Fruit fly (Drosophila melanogaster) whole organism, pupa: ENCODE data around the gene CG11470.

Source experiments
- CG10348 ChIP-seq: fragments of 200-800 bp; sonication (Bioruptor generic); IDR thresholded peaks from 2 replicates; pipeline ENCODE4 v1.3.6; 2022; ENCODE audit warnings: missing biosample characterization, missing genetic modification characterization
- CG12605 ChIP-seq: fragments of 200-800 bp; sonication (Bioruptor generic); IDR thresholded peaks from 2 replicates; pipeline ENCODE4 v1.3.6; 2022; ENCODE audit warnings: missing biosample characterization, missing genetic modification characterization
- CG13204 ChIP-seq: fragments of 200-800 bp; sonication (Bioruptor generic); optimal IDR thresholded peaks from 2 replicates; lab custom pipeline; 2018; ENCODE audit warnings: missing biosample characterization, mild to moderate bottlenecking, missing genetic modification characterization, moderate library complexity
- CG14655 ChIP-seq: fragments of 200-800 bp; sonication (Bioruptor generic); optimal IDR thresholded peaks from 3 replicates; lab custom pipeline; 2017; ENCODE audit warnings: mild to moderate bottlenecking, missing biosample characterization, missing genetic modification reagents, missing genetic modification characterization
- CG15710 ChIP-seq: fragments of 200-800 bp; sonication (Bioruptor generic); optimal IDR thresholded peaks from 2 replicates; lab custom pipeline; 2018; ENCODE audit warnings: missing biosample characterization, mild to moderate bottlenecking, missing genetic modification characterization, moderate library complexity
- CG17806 ChIP-seq: fragments of 200-800 bp; sonication (Bioruptor generic); optimal IDR thresholded peaks from 2 replicates; lab custom pipeline; 2018; ENCODE audit warnings: missing biosample characterization, mild to moderate bottlenecking, missing genetic modification characterization, moderate library complexity
- CG32121 ChIP-seq: fragments of 200-800 bp; sonication (Bioruptor generic); IDR thresholded peaks from 2 replicates; pipeline ENCODE4 v1.3.6; 2022; ENCODE audit warnings: missing biosample characterization, missing genetic modification characterization
- CG34367 ChIP-seq: fragments of 200-800 bp; sonication (Bioruptor generic); optimal IDR thresholded peaks from 2 replicates; lab custom pipeline; 2018; ENCODE audit warnings: missing biosample characterization, mild to moderate bottlenecking, missing genetic modification characterization
- CG4496 ChIP-seq: fragments of 200-800 bp; sonication (Bioruptor generic); IDR thresholded peaks from 3 replicates; pipeline ENCODE4 v1.3.6; 2022; ENCODE audit warnings: missing biosample characterization, missing genetic modification characterization
- CG8159 ChIP-seq: fragments of 200-800 bp; sonication (Bioruptor generic); optimal IDR thresholded peaks from 3 replicates; lab custom pipeline; 2018; ENCODE audit warnings: missing biosample characterization, mild to moderate bottlenecking, missing genetic modification characterization, moderate library complexity
- CG8301 ChIP-seq: fragments of 200-800 bp; sonication (Bioruptor generic); optimal IDR thresholded peaks from 2 replicates; lab custom pipeline; 2018; ENCODE audit warnings: missing biosample characterization, mild to moderate bottlenecking, missing genetic modification characterization
- CG9948 ChIP-seq: fragments of 200-800 bp; sonication (Bioruptor generic); optimal IDR thresholded peaks from 2 replicates; lab custom pipeline; 2018; ENCODE audit warnings: missing biosample characterization, mild to moderate bottlenecking, missing genetic modification characterization, moderate library complexity
- D1 ChIP-seq: fragments of 200-800 bp; sonication (Bioruptor generic); optimal IDR thresholded peaks from 2 replicates; lab custom pipeline; 2018; ENCODE audit warnings: missing biosample characterization, mild to moderate bottlenecking, missing genetic modification characterization, moderate library complexity
- EcR ChIP-seq: fragments of 200-800 bp; sonication (Bioruptor generic); optimal IDR thresholded peaks from 3 replicates; lab custom pipeline; 2019; ENCODE audit warnings: missing biosample characterization, missing genetic modification characterization, mild to moderate bottlenecking, moderate library complexity, missing genetic modification reagents
- Ets98B ChIP-seq: fragments of 200-800 bp; sonication (Bioruptor generic); IDR thresholded peaks from 2 replicates; pipeline ENCODE4 v1.3.6; 2022; ENCODE audit warnings: missing biosample characterization, missing genetic modification characterization
- Pif1A ChIP-seq: fragments of 200-800 bp; sonication (Bioruptor generic); optimal IDR thresholded peaks from 3 replicates; lab custom pipeline; 2016; ENCODE audit warnings: missing biosample characterization, missing genetic modification characterization
- Pif1B ChIP-seq: fragments of 200-800 bp; sonication (Bioruptor generic); optimal IDR thresholded peaks from 3 replicates; lab custom pipeline; 2016; ENCODE audit warnings: missing biosample characterization, missing genetic modification characterization
- Snoo ChIP-seq: fragments of 200-800 bp; sonication (Bioruptor generic); optimal IDR thresholded peaks from 3 replicates; lab custom pipeline; 2017; ENCODE audit warnings: missing biosample characterization, mild to moderate bottlenecking, missing genetic modification characterization, inconsistent platforms
- fd96Ca ChIP-seq: fragments of 200-800 bp; sonication (Bioruptor generic); IDR thresholded peaks from 3 replicates; pipeline ENCODE4 v1.3.6; 2022; ENCODE audit warnings: missing biosample characterization, missing genetic modification characterization
- gl ChIP-seq: fragments of 200-800 bp; sonication (Bioruptor generic); optimal IDR thresholded peaks from 2 replicates; lab custom pipeline; 2018; ENCODE audit warnings: missing biosample characterization, mild to moderate bottlenecking, missing genetic modification characterization
- rn ChIP-seq: fragments of 200-800 bp; sonication (Bioruptor generic); IDR thresholded peaks from 2 replicates; pipeline ENCODE4 v1.3.6; 2022; ENCODE audit warnings: missing biosample characterization, missing genetic modification characterization

Gene CG11470

dm6 chr3R:29591481-29592138, 2.0 kb upstream of the CG11470 start, which contains the start of gene alph:
Gene alph (plus strand): TSS chr3R:29591831.
- no peak for TF ChIP-seq CG15710 (tag; lab: Kevin White, UChicago)
- no peak for TF ChIP-seq D1
- peak; percentile 43 for TF ChIP-seq CG8159
- peak; percentile 25; the same call in 1 of the 2 replicates for TF ChIP-seq CG12605
- TF ChIP-seq CG14655 (GFP tag; lab: Kevin White, UChicago), result no peak
- peak; percentile 43 for TF ChIP-seq CG9948
- TF ChIP-seq gl (tag; lab: Kevin White, UChicago), result no peak
- TF ChIP-seq Ets98B (GFP tag; lab: Robert Waterston, UW), result no peak; the same call in 1 of the 2 replicates
- TF ChIP-seq CG10348 (GFP tag; lab: Robert Waterston, UW), result no peak
- peak; percentile 26 for TF ChIP-seq CG8301 (tag; lab: Kevin White, UChicago)
- no peak; the same call in 1 of the 2 replicates for TF ChIP-seq CG32121 (GFP tag; lab: Robert Waterston, UW)
- TF ChIP-seq Pif1A, result peak; percentile 47
- no peak for TF ChIP-seq rn (GFP tag; lab: Robert Waterston, UW)
- TF ChIP-seq EcR (GFP tag; lab: Kevin White, UChicago), result peak; percentile 18
- no peak for TF ChIP-seq fd96Ca (GFP tag; lab: Robert Waterston, UW)
- peak; percentile 45; the same call in 2 of the 3 replicates for TF ChIP-seq CG4496 (GFP tag; lab: Robert Waterston, UW)
- peak; percentile 29 for TF ChIP-seq Pif1B (GFP tag; lab: Kevin White, UChicago)
- no peak for TF ChIP-seq CG13204 (GFP tag; lab: Kevin White, UChicago)
- TF ChIP-seq CG34367 (tag; lab: Kevin White, UChicago), result no peak
- peak; percentile 44 for TF ChIP-seq CG17806 (tag; lab: Kevin White, UChicago)
- no peak for TF ChIP-seq Snoo (tag; lab: Kevin White, UChicago)

- TF ChIP-seq CG14655 (GFP tag; lab: Kevin White, UChicago), result no peak
- TF ChIP-seq, all 21 proteins: peak for 0
Measured at dm6 chr3R:29590806-29591205, 1.2 kb upstream of the CG11470 start, which contains the start of gene CG31041. Gene CG31041 (minus strand): TSS chr3R:29590906.

dm6 chr3R:29588004-29588403, 1.6 kb downstream of the CG11470 start, which contains the start of gene CG7567:
Gene CG7567 (minus strand): TSS chr3R:29588104.
- TF ChIP-seq CG17806 (tag; lab: Kevin White, UChicago), result no peak
- TF ChIP-seq Snoo (tag; lab: Kevin White, UChicago), result no peak
- no peak for TF ChIP-seq fd96Ca (GFP tag; lab: Robert Waterston, UW)
- TF ChIP-seq CG14655 (GFP tag; lab: Kevin White, UChicago), result no peak
- no peak for TF ChIP-seq gl (tag; lab: Kevin White, UChicago)
- TF ChIP-seq EcR (GFP tag; lab: Kevin White, UChicago), result no peak
- no peak for TF ChIP-seq Ets98B (GFP tag; lab: Robert Waterston, UW)
- no peak for TF ChIP-seq D1
- no peak for TF ChIP-seq CG4496 (GFP tag; lab: Robert Waterston, UW)
- no peak for TF ChIP-seq CG8159
- no peak for TF ChIP-seq CG8301 (tag; lab: Kevin White, UChicago)
- TF ChIP-seq, all 21 proteins: peak for 0

- no peak for TF ChIP-seq CG32121 (GFP tag; lab: Robert Waterston, UW)
- no peak for TF ChIP-seq CG15710 (tag; lab: Kevin White, UChicago)
- TF ChIP-seq Pif1B (GFP tag; lab: Kevin White, UChicago), result no peak
- no peak for TF ChIP-seq CG34367 (tag; lab: Kevin White, UChicago)
- TF ChIP-seq CG9948, result no peak
- TF ChIP-seq CG12605, result no peak
- TF ChIP-seq CG14655 (GFP tag; lab: Kevin White, UChicago), result no peak
- no peak for TF ChIP-seq EcR (GFP tag; lab: Kevin White, UChicago)
- TF ChIP-seq gl (tag; lab: Kevin White, UChicago), result no peak
- TF ChIP-seq CG8159, result no peak
- TF ChIP-seq Pif1A, result no peak
- TF ChIP-seq CG8301 (tag; lab: Kevin White, UChicago), result no peak
- TF ChIP-seq D1, result no peak
- TF ChIP-seq CG4496 (GFP tag; lab: Robert Waterston, UW), result no peak
- no peak for TF ChIP-seq CG17806 (tag; lab: Kevin White, UChicago)
- TF ChIP-seq rn (GFP tag; lab: Robert Waterston, UW), result no peak
- no peak for TF ChIP-seq Ets98B (GFP tag; lab: Robert Waterston, UW)
- no peak for TF ChIP-seq fd96Ca (GFP tag; lab: Robert Waterston, UW)
- TF ChIP-seq CG10348 (GFP tag; lab: Robert Waterston, UW), result no peak
Measured at dm6 chr3R:29586743-29587142, 2.8 kb downstream of the CG11470 start.

- TF ChIP-seq EcR (GFP tag; lab: Kevin White, UChicago) (peak; percentile 38), CG15710 (tag; lab: Kevin White, UChicago) (no peak)
- TF ChIP-seq, all 21 proteins: peak for 1
Measured at dm6 chr3R:29585015-29585701, 4.4 kb downstream of the CG11470 start.

- TF ChIP-seq CG17806 (tag; lab: Kevin White, UChicago), result no peak
- TF ChIP-seq Snoo (tag; lab: Kevin White, UChicago), result no peak
- 0 out of 3 replicates have a peak, but pooled peaks have one; percentile 44 for TF ChIP-seq fd96Ca (GFP tag; lab: Robert Waterston, UW)
- 0 out of 2 replicates have a peak, but pooled peaks have one; percentile 8 for TF ChIP-seq Ets98B (GFP tag; lab: Robert Waterston, UW)
- 0 out of 3 replicates have a peak, but pooled peaks have one; percentile 15 for TF ChIP-seq CG4496 (GFP tag; lab: Robert Waterston, UW)
- TF ChIP-seq CG13204 (GFP tag; lab: Kevin White, UChicago), result no peak
- TF ChIP-seq, all 21 proteins: peak for 3
Measured at dm6 chr3R:29584266-29584665, 5.3 kb downstream of the CG11470 start.
